Fruit fly (Drosophila melanogaster) whole organism, embryonic: ENCODE data around the gene CG14245.
A peak's percentile ranks its signal among the peaks of the same experiment; 100 is the strongest.

Experiments used
- Aef1 ChIP-seq: fragments of 200-800 bp; sonication (Bioruptor generic); IDR thresholded peaks from 3 replicates; pipeline ENCODE4 v1.3.6; 2022; ENCODE audit warnings: missing biosample characterization, missing genetic modification characterization
- B-H2 ChIP-seq: fragments of 200-800 bp; sonication (Bioruptor generic); optimal IDR thresholded peaks from 2 replicates; lab custom pipeline; 2018; ENCODE audit warnings: missing biosample characterization, mild to moderate bottlenecking, missing genetic modification characterization
- CG10654 ChIP-seq: fragments of 200-800 bp; sonication (Bioruptor generic); optimal IDR thresholded peaks from 2 replicates; lab custom pipeline; 2016; ENCODE audit warnings: missing biosample characterization, missing genetic modification characterization
- CG11456 ChIP-seq: fragments of 200-800 bp; sonication (Bioruptor generic); IDR thresholded peaks from 3 replicates; pipeline ENCODE4 v1.3.6; 2022; ENCODE audit warnings: missing biosample characterization, missing genetic modification characterization
- CG1233 ChIP-seq: fragments of 200-800 bp; sonication (Bioruptor generic); optimal IDR thresholded peaks from 4 replicates; lab custom pipeline; 2018; ENCODE audit warnings: missing biosample characterization, mild to moderate bottlenecking, missing genetic modification characterization
- CG12942 ChIP-seq: fragments of 200-800 bp; sonication (Bioruptor generic); optimal IDR thresholded peaks from 3 replicates; lab custom pipeline; 2016; ENCODE audit warnings: missing biosample characterization, missing genetic modification characterization
- CG17568 ChIP-seq: fragments of 200-800 bp; sonication (Bioruptor generic); optimal IDR thresholded peaks from 2 replicates; lab custom pipeline; 2018; ENCODE audit warnings: missing biosample characterization, mild to moderate bottlenecking, missing genetic modification characterization, moderate library complexity
- CG2129 ChIP-seq: fragments of 200-800 bp; sonication (Bioruptor generic); IDR thresholded peaks from 2 replicates; pipeline ENCODE4 v1.3.6; 2022; ENCODE audit warnings: missing biosample characterization, missing genetic modification characterization; ENCODE audit not compliant: partially characterized antibody
- CG2199 ChIP-seq: fragments of 200-800 bp; sonication (Bioruptor generic); IDR thresholded peaks from 3 replicates; pipeline ENCODE4 v1.3.6; 2022; ENCODE audit warnings: missing biosample characterization, missing genetic modification characterization
- CG30403 ChIP-seq: fragments of 200-800 bp; sonication (Bioruptor generic); optimal IDR thresholded peaks from 3 replicates; lab custom pipeline; 2016; ENCODE audit warnings: missing biosample characterization, missing genetic modification characterization
- CG30431 ChIP-seq: fragments of 200-800 bp; sonication (Bioruptor generic); optimal IDR thresholded peaks from 2 replicates; lab custom pipeline; 2017; ENCODE audit warnings: missing biosample characterization, missing genetic modification characterization
- CG3847 ChIP-seq: fragments of 200-800 bp; sonication (Bioruptor generic); IDR thresholded peaks from 2 replicates; pipeline ENCODE4 v1.3.6; 2022; ENCODE audit warnings: missing biosample characterization, missing genetic modification characterization
- CG4820 ChIP-seq: fragments of 200-800 bp; sonication (Bioruptor generic); optimal IDR thresholded peaks from 3 replicates; lab custom pipeline; 2016; ENCODE audit warnings: missing biosample characterization, missing genetic modification characterization
- CG6272 ChIP-seq: fragments of 200-800 bp; sonication (Bioruptor generic); IDR thresholded peaks from 2 replicates; pipeline ENCODE4 v1.3.6; 2022; ENCODE audit warnings: missing biosample characterization, missing genetic modification characterization
- CG6683 ChIP-seq: fragments of 200-800 bp; sonication (Bioruptor generic); optimal IDR thresholded peaks from 2 replicates; lab custom pipeline; 2017; ENCODE audit warnings: missing biosample characterization, mild to moderate bottlenecking, missing genetic modification characterization, missing genetic modification reagents
- CG7556 ChIP-seq: fragments of 200-800 bp; sonication (Bioruptor generic); optimal IDR thresholded peaks from 2 replicates; lab custom pipeline; 2017; ENCODE audit warnings: missing biosample characterization, mild to moderate bottlenecking, missing genetic modification characterization
- CG8281 ChIP-seq: fragments of 200-800 bp; sonication (Bioruptor generic); optimal IDR thresholded peaks from 2 replicates; lab custom pipeline; 2018; ENCODE audit warnings: missing biosample characterization, mild to moderate bottlenecking, missing genetic modification characterization, moderate library complexity
- CG8478 ChIP-seq: fragments of >200 bp; optimal IDR thresholded peaks from 2 replicates; lab custom pipeline; 2018
- CG9817 ChIP-seq: fragments of 200-800 bp; sonication (Bioruptor generic); optimal IDR thresholded peaks from 2 replicates; lab custom pipeline; 2018; ENCODE audit warnings: missing biosample characterization, mild to moderate bottlenecking, missing genetic modification characterization, moderate library complexity
- Dip3 ChIP-seq: fragments of 200-800 bp; sonication (Bioruptor generic); optimal IDR thresholded peaks from 3 replicates; lab custom pipeline; 2016; ENCODE audit warnings: missing biosample characterization, missing genetic modification characterization
- Fer1 ChIP-seq: fragments of 200-800 bp; sonication (Bioruptor generic); optimal IDR thresholded peaks from 2 replicates; lab custom pipeline; 2017; ENCODE audit warnings: missing biosample characterization, mild to moderate bottlenecking, missing genetic modification characterization
- H15 ChIP-seq: fragments of 200-800 bp; sonication (Bioruptor generic); IDR thresholded peaks from 3 replicates; pipeline ENCODE4 v1.3.6; 2022; ENCODE audit warnings: missing biosample characterization, missing genetic modification characterization
- Hr3 ChIP-seq: fragments of 200-800 bp; sonication (Bioruptor generic); optimal IDR thresholded peaks from 3 replicates; lab custom pipeline; 2016; ENCODE audit warnings: missing biosample characterization, missing genetic modification characterization
- Max ChIP-seq: fragments of 200-800 bp; sonication (Bioruptor generic); optimal IDR thresholded peaks from 2 replicates; lab custom pipeline; 2016; ENCODE audit warnings: missing biosample characterization, mild to moderate bottlenecking, missing genetic modification characterization
- Oaz ChIP-seq: fragments of 200-800 bp; sonication (Bioruptor generic); IDR thresholded peaks from 2 replicates; pipeline ENCODE4 v1.3.6; 2022; ENCODE audit warnings: missing biosample characterization, missing genetic modification characterization
- Rfx ChIP-seq: fragments of 200-800 bp; sonication (Bioruptor generic); IDR thresholded peaks from 2 replicates; pipeline ENCODE4 v1.3.6; 2022; ENCODE audit warnings: missing biosample characterization, missing genetic modification characterization
- Spps ChIP-seq: fragments of 200-800 bp; sonication (Bioruptor generic); optimal IDR thresholded peaks from 2 replicates; lab custom pipeline; 2018; ENCODE audit warnings: missing biosample characterization, mild to moderate bottlenecking, missing genetic modification characterization
- Ssrp ChIP-seq: fragments of 200-800 bp; sonication (Bioruptor generic); optimal IDR thresholded peaks from 2 replicates; lab custom pipeline; 2018; ENCODE audit warnings: missing biosample characterization, mild to moderate bottlenecking, missing genetic modification characterization, moderate library complexity
- ase ChIP-seq: fragments of 200-800 bp; sonication (Bioruptor generic); IDR thresholded peaks from 3 replicates; pipeline ENCODE4 v1.3.6; 2022; ENCODE audit warnings: missing biosample characterization, missing genetic modification characterization
- ash1 ChIP-seq: fragments of 200-800 bp; sonication (Bioruptor generic); optimal IDR thresholded peaks from 2 replicates; lab custom pipeline; 2018; ENCODE audit warnings: missing biosample characterization, mild to moderate bottlenecking, missing genetic modification characterization
- br ChIP-seq: fragments of >200 bp; optimal IDR thresholded peaks from 2 replicates; lab custom pipeline; 2017
- bsh ChIP-seq, 2 experiments: fragments of 200-800 bp; sonication (Bioruptor generic); optimal IDR thresholded peaks; 2 replicates each; lab custom pipeline; 2017 to 2018; ENCODE audit warnings: mild to moderate bottlenecking in 2 of 2, missing biosample characterization in 2 of 2, missing genetic modification characterization in 2 of 2, moderate library complexity in 1 of 2
- cato ChIP-seq: fragments of 200-800 bp; sonication (Bioruptor generic); optimal IDR thresholded peaks from 2 replicates; lab custom pipeline; 2016; ENCODE audit warnings: missing biosample characterization, missing genetic modification characterization, borderline replicate concordance
- crp ChIP-seq, 2 experiments: fragments of 200-800 bp; sonication (Bioruptor generic); optimal IDR thresholded peaks; 2 replicates in 1 of 2; 3 replicates in 1 of 2; lab custom pipeline; 2017; ENCODE audit warnings: missing biosample characterization in 2 of 2, missing genetic modification characterization in 2 of 2, mild to moderate bottlenecking in 1 of 2, moderate library complexity in 1 of 2
- dan ChIP-seq: fragments of 200-800 bp; sonication (Bioruptor generic); IDR thresholded peaks from 2 replicates; pipeline ENCODE4 v1.3.6; 2022; ENCODE audit warnings: missing biosample characterization, missing genetic modification characterization
- dimm ChIP-seq: fragments of 200-800 bp; sonication (Bioruptor generic); IDR thresholded peaks from 2 replicates; pipeline ENCODE4 v1.3.6; 2022; ENCODE audit warnings: missing biosample characterization, missing genetic modification characterization
- dpn ChIP-seq, 2 experiments: fragments of 200-800 bp; sonication (Bioruptor generic); optimal IDR thresholded peaks; 3 replicates each; lab custom pipeline; 2016; ENCODE audit warnings: missing biosample characterization in 2 of 2, missing genetic modification characterization in 2 of 2
- dysf ChIP-seq: fragments of 200-800 bp; sonication (Bioruptor generic); IDR thresholded peaks from 3 replicates; pipeline ENCODE4 v1.3.6; 2022; ENCODE audit warnings: missing biosample characterization, missing genetic modification characterization
- gcm2 ChIP-seq: fragments of 200-800 bp; sonication (Bioruptor generic); optimal IDR thresholded peaks from 2 replicates; lab custom pipeline; 2016; ENCODE audit warnings: missing biosample characterization, missing genetic modification characterization
- gem ChIP-seq: fragments of 200-800 bp; sonication (Bioruptor generic); optimal IDR thresholded peaks from 2 replicates; lab custom pipeline; 2019; ENCODE audit warnings: missing biosample characterization, mild to moderate bottlenecking, missing genetic modification characterization, moderate library complexity
- inv ChIP-seq: fragments of 200-800 bp; sonication (Bioruptor generic); IDR thresholded peaks from 2 replicates; pipeline ENCODE4 v1.3.6; 2022; ENCODE audit warnings: missing biosample characterization, missing genetic modification characterization; ENCODE audit not compliant: partially characterized antibody
- klu ChIP-seq: fragments of 200-800 bp; sonication (Bioruptor generic); IDR thresholded peaks from 2 replicates; pipeline ENCODE4 v1.3.6; 2022; ENCODE audit warnings: missing biosample characterization, missing genetic modification characterization
- lola ChIP-seq, 3 experiments: fragments of >200 bp in 2 of 3; fragments of 200-800 bp in 1 of 3; sonication (Bioruptor generic) in 1 of 3; optimal IDR thresholded peaks; 2 replicates each; lab custom pipeline; 2017 to 2019; ENCODE audit warnings: missing biosample characterization in 3 of 3, missing genetic modification characterization in 3 of 3, mild to moderate bottlenecking in 1 of 3, moderate library complexity in 1 of 3
- lov ChIP-seq, 2 experiments: fragments of 200-800 bp in 1 of 2; fragments of >200 bp in 1 of 2; sonication (Bioruptor generic) in 1 of 2; IDR thresholded peaks in 1 of 2; optimal IDR thresholded peaks in 1 of 2; 2 replicates in 1 of 2; 3 replicates in 1 of 2; pipeline versions ENCODE4 v1.3.6 to Lab custom; 2017 to 2022; ENCODE audit warnings: missing biosample characterization in 1 of 2, missing genetic modification characterization in 1 of 2
- org-1 ChIP-seq: fragments of 200-800 bp; sonication (Bioruptor generic); optimal IDR thresholded peaks from 2 replicates; lab custom pipeline; 2017; ENCODE audit warnings: missing biosample characterization, missing genetic modification characterization
- peb ChIP-seq: fragments of 200-800 bp; sonication (Bioruptor generic); IDR thresholded peaks from 2 replicates; pipeline ENCODE4 v1.3.6; 2022; ENCODE audit warnings: missing biosample characterization, missing genetic modification characterization
- pita ChIP-seq: fragments of 200-800 bp; sonication (Bioruptor generic); optimal IDR thresholded peaks from 2 replicates; lab custom pipeline; 2017; ENCODE audit warnings: missing biosample characterization, mild to moderate bottlenecking, missing genetic modification characterization
- ro ChIP-seq: fragments of 200-800 bp; sonication (Bioruptor generic); IDR thresholded peaks from 2 replicates; pipeline ENCODE4 v1.3.6; 2022; ENCODE audit warnings: missing biosample characterization, missing genetic modification characterization
- run ChIP-seq: fragments of 200-800 bp; sonication (Bioruptor generic); optimal IDR thresholded peaks from 3 replicates; lab custom pipeline; 2018; ENCODE audit warnings: missing biosample characterization, mild to moderate bottlenecking, missing genetic modification characterization
- sd ChIP-seq: fragments of 200-800 bp; sonication (Bioruptor generic); optimal IDR thresholded peaks from 3 replicates; lab custom pipeline; 2018; ENCODE audit warnings: missing biosample characterization, mild to moderate bottlenecking, missing genetic modification characterization, moderate library complexity
- tio ChIP-seq: fragments of 200-800 bp; sonication (Bioruptor generic); optimal IDR thresholded peaks from 2 replicates; lab custom pipeline; 2017; ENCODE audit warnings: missing biosample characterization, missing genetic modification characterization, inconsistent platforms
- zen2 ChIP-seq: fragments of 200-800 bp; sonication (Bioruptor generic); IDR thresholded peaks from 3 replicates; pipeline ENCODE4 v1.3.6; 2022; ENCODE audit warnings: missing biosample characterization, missing genetic modification characterization; ENCODE audit not compliant: partially characterized antibody

Gene CG14245

dm6 chr3R:26690197-26690596 is 38.3 kb upstream of the CG14245 start (continued):
- TF ChIP-seq run: no peak
- no peak for TF ChIP-seq ase (GFP tag; lab: Robert Waterston, UW)
- peak; percentile 21 for TF ChIP-seq gem
- no peak for TF ChIP-seq cato (GFP tag; lab: Kevin White, UChicago)
- TF ChIP-seq ash1: no peak
- no peak for TF ChIP-seq peb (GFP tag; lab: Robert Waterston, UW)
- TF ChIP-seq Spps (tag; lab: Kevin White, UChicago): no peak
- TF ChIP-seq lov (optimal IDR thresholded peaks at IDR 0.05; lab: Kevin White, UChicago): no peak
- TF ChIP-seq lov (GFP tag; IDR thresholded peaks at IDR 0.05; lab: Robert Waterston, UW): no peak
- no peak for TF ChIP-seq Aef1 (GFP tag; lab: Robert Waterston, UW)
- TF ChIP-seq lola (GFP tag; optimal IDR thresholded peaks at IDR 0.05; lab: Kevin White, UChicago): no peak
- TF ChIP-seq Oaz (GFP tag; lab: Robert Waterston, UW): no peak
- peak; percentile 36; the same call in 1 of the 3 replicates for TF ChIP-seq dysf (GFP tag; lab: Robert Waterston, UW)
- TF ChIP-seq CG9817 (tag; lab: Kevin White, UChicago): peak; percentile 18
- TF ChIP-seq klu (GFP tag; lab: Robert Waterston, UW): no peak
- TF ChIP-seq CG8281 (tag; lab: Kevin White, UChicago): no peak
- TF ChIP-seq CG8478 (lab: Kevin White, UChicago): no peak
- TF ChIP-seq dan (GFP tag; lab: Robert Waterston, UW): no peak
- no peak for TF ChIP-seq CG30431
- TF ChIP-seq CG1233: no peak
- TF ChIP-seq CG3847 (GFP tag; lab: Robert Waterston, UW): no peak
- no peak for TF ChIP-seq crp (GFP tag; optimal IDR thresholded peaks at IDR 0.05; lab: Kevin White, UChicago)
- TF ChIP-seq Max (GFP tag; lab: Kevin White, UChicago): no peak
- TF ChIP-seq gcm2: no peak
- no peak for TF ChIP-seq CG10654 (GFP tag; lab: Kevin White, UChicago)
- TF ChIP-seq CG6272 (GFP tag; lab: Robert Waterston, UW): no peak
- TF ChIP-seq zen2 (GFP tag; lab: Robert Waterston, UW): no peak
- no peak for TF ChIP-seq sd (tag; lab: Kevin White, UChicago)
- no peak for TF ChIP-seq CG2129 (GFP tag; lab: Robert Waterston, UW)
- TF ChIP-seq Rfx (GFP tag; lab: Robert Waterston, UW): peak; percentile 51; the same call in 1 of the 2 replicates
- TF ChIP-seq CG7556 (GFP tag; lab: Kevin White, UChicago): peak; percentile 11
- no peak for TF ChIP-seq ro (GFP tag; lab: Robert Waterston, UW)
- no peak for TF ChIP-seq Hr3 (GFP tag; lab: Kevin White, UChicago)
- TF ChIP-seq org-1: no peak
- TF ChIP-seq CG12942 (GFP tag; lab: Kevin White, UChicago): no peak
- no peak for TF ChIP-seq tio (GFP tag; lab: Kevin White, UChicago)
- peak; percentile 11 for TF ChIP-seq Fer1 (GFP tag; lab: Kevin White, UChicago)
- 0 out of 3 replicates have a peak, but pooled peaks have one; percentile 15 for TF ChIP-seq CG11456 (GFP tag; lab: Robert Waterston, UW)
- TF ChIP-seq inv (GFP tag; lab: Robert Waterston, UW): no peak
- no peak for TF ChIP-seq br (lab: Kevin White, UChicago)
- TF ChIP-seq Ssrp (tag; lab: Kevin White, UChicago): no peak
- no peak for TF ChIP-seq CG4820 (GFP tag; lab: Kevin White, UChicago)
- TF ChIP-seq CG30403 (GFP tag; lab: Kevin White, UChicago): peak; percentile 0
- no peak for TF ChIP-seq CG6683 (GFP tag; lab: Kevin White, UChicago)
- no peak for TF ChIP-seq Dip3 (GFP tag; lab: Kevin White, UChicago)
- no peak for TF ChIP-seq pita
- no peak for TF ChIP-seq H15
- no peak for TF ChIP-seq B-H2 (GFP tag; lab: Kevin White, UChicago)
- TF ChIP-seq bsh (GFP tag; optimal IDR thresholded peaks at IDR 0.05; lab: Kevin White, UChicago): no peak
- TF ChIP-seq CG2199 (GFP tag; lab: Robert Waterston, UW): no peak
- no peak for TF ChIP-seq CG17568 (GFP tag; lab: Kevin White, UChicago)
- no peak for TF ChIP-seq dimm (GFP tag; lab: Robert Waterston, UW)
- no peak for TF ChIP-seq dpn (GFP tag; optimal IDR thresholded peaks at IDR 0.05; lab: Kevin White, UChicago)
